Worm (Caenorhabditis elegans): ENCODE results near the gene dod-21.

dod-21 gene

ce11 chrIV:12936221-12936776, at the start of gene dod-21, which contains the start of gene cld-1:
Gene dod-21 (plus strand): TSS chrIV:12936738.
Gene cld-1 (minus strand): TSS chrIV:12936271.
- TF ChIP-seq zip-11 (GFP tag; IDR thresholded peaks at IDR 0.05) (no peak), aha-1 (tag) (no peak), zag-1 (tag; optimal IDR thresholded peaks at IDR 0.05) (no peak), mdt-29 (GFP tag; IDR thresholded peaks at IDR 0.05) (no peak), ZK337.2 (GFP tag; IDR thresholded peaks at IDR 0.05) (no peak), zfp-3 (GFP tag; conservative IDR thresholded peaks at IDR 0.05) (no peak), jun-1 (tag; optimal IDR thresholded peaks at IDR 0.05) (no peak), ceh-20 (GFP tag; IDR thresholded peaks at IDR 0.05) (no peak), dpl-1 (GFP tag; optimal IDR thresholded peaks at IDR 0.05) (no peak), lin-39 (tag; optimal IDR thresholded peaks at IDR 0.05) (no peak), mxl-2 (GFP tag; conservative IDR thresholded peaks at IDR 0.05) (no peak), lin-1 (GFP tag; IDR thresholded peaks at IDR 0.05) (0 out of 2 replicates have a peak, but pooled peaks have one; percentile 20), egl-27 (tag; optimal IDR thresholded peaks at IDR 0.05) (no peak), gei-8 (GFP tag; optimal IDR thresholded peaks at IDR 0.05) (no peak), nhr-102 (tag; optimal IDR thresholded peaks at IDR 0.05) (no peak), F49E8.2 (tag; optimal IDR thresholded peaks at IDR 0.05; ENCODE audit: borderline replicate concordance) (no peak), hif-1 (tag; optimal IDR thresholded peaks at IDR 0.05) (no peak), ztf-7 (tag; optimal IDR thresholded peaks at IDR 0.05) (no peak), F10B5.3 (tag; optimal IDR thresholded peaks at IDR 0.05) (no peak), Y105C5A.15 (GFP tag; IDR thresholded peaks at IDR 0.05) (no peak), ces-1 (GFP tag; optimal IDR thresholded peaks at IDR 0.05) (no peak), nhr-77 (tag; optimal IDR thresholded peaks at IDR 0.05) (peak; percentile 11), aly-2 (tag; optimal IDR thresholded peaks at IDR 0.05) (no peak), daf-8 (GFP tag; IDR thresholded peaks at IDR 0.05) (no peak), attf-4 (tag; optimal IDR thresholded peaks at IDR 0.05) (no peak), hmg-1.1 (GFP tag; IDR thresholded peaks at IDR 0.05) (no peak), D1046.2 (GFP tag; IDR thresholded peaks at IDR 0.05) (no peak), spr-1 (tag; optimal IDR thresholded peaks at IDR 0.05) (no peak), madf-5 (GFP tag; IDR thresholded peaks at IDR 0.05) (no peak), R02D3.7 (tag; optimal IDR thresholded peaks at IDR 0.05) (no peak), Y5F2A.4 (GFP tag; optimal IDR thresholded peaks at IDR 0.05) (no peak), nhr-25 (tag; optimal IDR thresholded peaks at IDR 0.05; ENCODE audit: borderline replicate concordance, insufficient read depth) (no peak), ceh-82 (tag; optimal IDR thresholded peaks at IDR 0.05) (no peak), dmd-6 (GFP tag; IDR thresholded peaks at IDR 0.05) (peak; percentile 64), lim-7 (GFP tag; IDR thresholded peaks at IDR 0.05) (no peak), hlh-30 (tag; optimal IDR thresholded peaks at IDR 0.05; ENCODE audit: insufficient read depth) (no peak), nhr-10 (tag; optimal IDR thresholded peaks at IDR 0.05) (no peak), dmd-9 (GFP tag; IDR thresholded peaks at IDR 0.05) (no peak), fkh-10 (GFP tag; optimal IDR thresholded peaks at IDR 0.05) (no peak), zip-2 (tag; optimal IDR thresholded peaks at IDR 0.05) (no peak), dmd-8 (GFP tag; IDR thresholded peaks at IDR 0.05) (no peak), saeg-2 (GFP tag; IDR thresholded peaks at IDR 0.05) (no peak), mdl-1 (tag; optimal IDR thresholded peaks at IDR 0.05) (no peak), nhr-28 (tag; optimal IDR thresholded peaks at IDR 0.05) (peak; percentile 47), pha-4 (GFP tag; IDR thresholded peaks at IDR 0.05) (no peak), pha-4 (tag; optimal IDR thresholded peaks at IDR 0.05) (no peak), pqm-1 (tag; optimal IDR thresholded peaks at IDR 0.05) (peak; percentile 31), lin-38 (GFP tag; IDR thresholded peaks at IDR 0.05) (no peak), egl-43 (GFP tag; IDR thresholded peaks at IDR 0.05) (no peak), hlh-11 (tag; optimal IDR thresholded peaks at IDR 0.05) (peak; percentile 83), tra-1 (GFP tag; IDR thresholded peaks at IDR 0.05) (no peak), nhr-42 (GFP tag; IDR thresholded peaks at IDR 0.05) (no peak)

Data from whole organism, L4 larva.